Worm (Caenorhabditis elegans) whole organism, young adult: ENCODE data around the gene R01H2.4.

Experiments
- B0035.1 ChIP-seq: sonication (generic microtip); optimal IDR thresholded peaks from 2 replicates; lab custom pipeline; 2016; ENCODE audit warnings: missing genetic modification characterization, mild to moderate bottlenecking, missing compliant biosample characterization, missing genotype, missing genetic modification reagents
- C06A6.2 ChIP-seq: fragments of 200-800 bp; sonication (Bioruptor generic); conservative IDR thresholded peaks from 2 replicates; pipeline ENCODE4 v1.3.6; 2022; ENCODE audit warnings: missing genetic modification characterization, missing compliant biosample characterization
- F33H1.4 ChIP-seq: fragments of 200-800 bp; sonication (Bioruptor generic); IDR thresholded peaks from 2 replicates; pipeline ENCODE4 v1.3.6; 2022; ENCODE audit warnings: missing genetic modification reagents, missing genetic modification characterization, missing compliant biosample characterization
- F55B11.4 ChIP-seq: sonication (generic microtip); optimal IDR thresholded peaks from 2 replicates; lab custom pipeline; 2016; ENCODE audit warnings: missing compliant biosample characterization, missing genetic modification characterization, borderline replicate concordance; ENCODE audit not compliant: insufficient read depth
- F57A8.1 ChIP-seq: fragments of 200-800 bp; sonication (Bioruptor generic); optimal IDR thresholded peaks from 2 replicates; lab custom pipeline; 2018; ENCODE audit warnings: mild to moderate bottlenecking, missing genetic modification characterization, moderate library complexity, missing compliant biosample characterization
- K12H6.12 ChIP-seq: fragments of 200-800 bp; sonication (Bioruptor generic); optimal IDR thresholded peaks from 2 replicates; lab custom pipeline; 2018; ENCODE audit warnings: mild to moderate bottlenecking, missing genetic modification characterization, missing compliant biosample characterization
- Y67H2A.10 ChIP-seq: fragments of 200-800 bp; sonication (Bioruptor generic); conservative IDR thresholded peaks from 2 replicates; pipeline ENCODE4 v1.3.6; 2022; ENCODE audit warnings: missing genetic modification reagents, missing genetic modification characterization, missing compliant biosample characterization
- Y79H2A.3 ChIP-seq: fragments of 200-800 bp; sonication (Bioruptor generic); conservative IDR thresholded peaks from 2 replicates; pipeline ENCODE4 v1.3.6; 2022; ENCODE audit warnings: missing genetic modification reagents, missing genetic modification characterization, missing compliant biosample characterization
- akir-1 ChIP-seq: fragments of 200-800 bp; sonication (Bioruptor generic); optimal IDR thresholded peaks from 2 replicates; lab custom pipeline; 2018; ENCODE audit warnings: mild to moderate bottlenecking, missing genetic modification characterization, moderate library complexity, missing compliant biosample characterization
- ama-1 ChIP-seq, 3 experiments: fragments of 150-350 bp in 1 of 3; sonication (generic microtip) in 2 of 3; optimal IDR thresholded peaks; 2 replicates each; lab custom pipeline; 2014 to 2018; ENCODE audit warnings: missing biosample characterization in 2 of 3, missing genetic modification characterization in 2 of 3, missing genetic modification reagents in 2 of 3
- athp-1 ChIP-seq: sonication (generic microtip); optimal IDR thresholded peaks from 2 replicates; lab custom pipeline; 2017; ENCODE audit warnings: mild to moderate bottlenecking, missing genetic modification characterization, missing compliant biosample characterization
- attf-3 ChIP-seq: fragments of 200-800 bp; sonication (Bioruptor generic); conservative IDR thresholded peaks from 2 replicates; pipeline ENCODE4 v1.3.6; 2022; ENCODE audit warnings: missing genetic modification reagents, missing genetic modification characterization, missing compliant biosample characterization
- attf-6 ChIP-seq: fragments of 200-800 bp; sonication (Bioruptor generic); IDR thresholded peaks from 2 replicates; pipeline ENCODE4 v1.3.6; 2022; ENCODE audit warnings: missing genetic modification reagents, missing genetic modification characterization, missing compliant biosample characterization
- cebp-2 ChIP-seq: fragments of 200-800 bp; sonication (Bioruptor generic); IDR thresholded peaks from 2 replicates; pipeline ENCODE4 v1.3.6; 2022; ENCODE audit warnings: missing genetic modification characterization, missing compliant biosample characterization
- chd-7 ChIP-seq: sonication (generic microtip); optimal IDR thresholded peaks from 2 replicates; lab custom pipeline; 2016; ENCODE audit warnings: mild to moderate bottlenecking, missing genetic modification characterization, moderate library complexity, missing compliant biosample characterization
- die-1 ChIP-seq: sonication (generic microtip); optimal IDR thresholded peaks from 2 replicates; lab custom pipeline; 2016; ENCODE audit warnings: missing genotype, mild to moderate bottlenecking, missing genetic modification characterization, missing compliant biosample characterization
- dpl-1 ChIP-seq: fragments of 150-350 bp; optimal IDR thresholded peaks from 2 replicates; lab custom pipeline; 2014; ENCODE audit warnings: missing biosample characterization, missing genetic modification reagents, missing genetic modification characterization
- efl-1 ChIP-seq: fragments of 150-350 bp; optimal IDR thresholded peaks from 2 replicates; lab custom pipeline; 2014; ENCODE audit warnings: missing biosample characterization, missing genetic modification reagents, missing genetic modification characterization
- egl-18 ChIP-seq: fragments of 200-800 bp; sonication (Bioruptor generic); IDR thresholded peaks from 2 replicates; pipeline ENCODE4 v1.3.6; 2022; ENCODE audit warnings: missing genetic modification reagents, missing genetic modification characterization, missing compliant biosample characterization
- egl-44 ChIP-seq: fragments of 200-800 bp; sonication (Bioruptor generic); IDR thresholded peaks from 2 replicates; pipeline ENCODE4 v1.3.6; 2022; ENCODE audit warnings: missing genetic modification reagents, missing genetic modification characterization, missing compliant biosample characterization
- egrh-3 ChIP-seq: fragments of 200-800 bp; sonication (Bioruptor generic); IDR thresholded peaks from 2 replicates; pipeline ENCODE4 v1.3.6; 2022; ENCODE audit warnings: missing genetic modification reagents, missing genetic modification characterization, missing compliant biosample characterization
- ets-4 ChIP-seq: fragments of 200-800 bp; sonication (Bioruptor generic); optimal IDR thresholded peaks from 2 replicates; lab custom pipeline; 2018; ENCODE audit warnings: mild to moderate bottlenecking, missing genetic modification characterization, missing compliant biosample characterization
- fkh-3 ChIP-seq: sonication (generic microtip); optimal IDR thresholded peaks from 2 replicates; lab custom pipeline; 2016; ENCODE audit warnings: mild to moderate bottlenecking, missing genetic modification characterization, missing compliant biosample characterization
- hmg-1.2 ChIP-seq: fragments of 200-800 bp; sonication (Bioruptor generic); IDR thresholded peaks from 2 replicates; pipeline ENCODE4 v1.3.6; 2022; ENCODE audit warnings: missing genetic modification reagents, missing genetic modification characterization, missing compliant biosample characterization
- hrde-1 ChIP-seq: sonication (generic microtip); optimal IDR thresholded peaks from 2 replicates; lab custom pipeline; 2016; ENCODE audit warnings: missing genetic modification characterization, mild to moderate bottlenecking, missing compliant biosample characterization, moderate library complexity, missing genotype, missing genetic modification reagents, borderline replicate concordance
- hsf-1 ChIP-seq: fragments of 200-800 bp; sonication (Bioruptor generic); IDR thresholded peaks from 2 replicates; pipeline ENCODE4 v1.3.6; 2022; ENCODE audit warnings: missing genetic modification reagents, missing genetic modification characterization, missing compliant biosample characterization
- lsy-27 ChIP-seq: sonication (generic microtip); optimal IDR thresholded peaks from 2 replicates; lab custom pipeline; 2017; ENCODE audit warnings: missing genetic modification characterization, mild to moderate bottlenecking, missing compliant biosample characterization, antibody characterized with exemption, missing genotype, borderline replicate concordance; ENCODE audit not compliant: insufficient read depth
- madf-6 ChIP-seq: fragments of 200-800 bp; sonication (Bioruptor generic); IDR thresholded peaks from 2 replicates; pipeline ENCODE4 v1.3.6; 2022; ENCODE audit warnings: missing genetic modification reagents, missing genetic modification characterization, missing compliant biosample characterization
- nfyb-1 ChIP-seq: fragments of 200-800 bp; sonication (Bioruptor generic); IDR thresholded peaks from 2 replicates; pipeline ENCODE4 v1.3.6; 2022; ENCODE audit warnings: missing genetic modification reagents, missing genetic modification characterization, missing compliant biosample characterization
- nhr-120 ChIP-seq: fragments of 200-800 bp; sonication (Bioruptor generic); IDR thresholded peaks from 2 replicates; pipeline ENCODE4 v1.3.6; 2022; ENCODE audit warnings: missing genetic modification characterization, missing compliant biosample characterization
- nhr-90 ChIP-seq: sonication (generic microtip); optimal IDR thresholded peaks from 2 replicates; lab custom pipeline; 2016; ENCODE audit warnings: missing genotype, mild to moderate bottlenecking, missing genetic modification characterization, missing compliant biosample characterization
- repo-1 ChIP-seq: sonication (generic microtip); optimal IDR thresholded peaks from 2 replicates; lab custom pipeline; 2017; ENCODE audit warnings: mild to moderate bottlenecking, missing genetic modification characterization, missing compliant biosample characterization
- snpc-1.1 ChIP-seq: sonication (generic microtip); optimal IDR thresholded peaks from 2 replicates; lab custom pipeline; 2017; ENCODE audit warnings: missing genetic modification characterization, mild to moderate bottlenecking, missing compliant biosample characterization, antibody characterized with exemption, moderate library complexity, missing genotype, missing genetic modification reagents; ENCODE audit not compliant: insufficient read depth
- snpc-1.3 ChIP-seq: sonication (generic microtip); optimal IDR thresholded peaks from 2 replicates; lab custom pipeline; 2017; ENCODE audit warnings: missing genetic modification characterization, mild to moderate bottlenecking, missing compliant biosample characterization, antibody characterized with exemption, moderate library complexity, missing genotype, missing genetic modification reagents; ENCODE audit not compliant: insufficient read depth
- snpc-4 ChIP-seq, 5 experiments: fragments of 150-350 bp in 1 of 5; sonication (generic microtip) in 4 of 5; optimal IDR thresholded peaks; 2 replicates each; lab custom pipeline; 2014 to 2018; ENCODE audit warnings: missing genetic modification characterization in 5 of 5, missing biosample characterization in 3 of 5, antibody characterized with exemption in 2 of 5, mild to moderate bottlenecking in 2 of 5, missing compliant biosample characterization in 2 of 5, missing genotype in 2 of 5, moderate library complexity in 2 of 5, missing genetic modification reagents in 1 of 5
- somi-1 ChIP-seq: fragments of 200-800 bp; sonication (Bioruptor generic); optimal IDR thresholded peaks from 2 replicates; lab custom pipeline; 2018; ENCODE audit warnings: mild to moderate bottlenecking, missing genetic modification characterization, missing compliant biosample characterization
- tlf-1 ChIP-seq: fragments of 200-800 bp; sonication (Bioruptor generic); optimal IDR thresholded peaks from 2 replicates; lab custom pipeline; 2018; ENCODE audit warnings: mild to moderate bottlenecking, missing genetic modification characterization, missing compliant biosample characterization
- zim-3 ChIP-seq: sonication (generic microtip); optimal IDR thresholded peaks from 2 replicates; lab custom pipeline; 2017; ENCODE audit warnings: mild to moderate bottlenecking, missing genetic modification characterization, moderate library complexity, missing compliant biosample characterization
- ztf-26 ChIP-seq: sonication (generic microtip); optimal IDR thresholded peaks from 2 replicates; lab custom pipeline; 2017; ENCODE audit warnings: missing genetic modification characterization, missing compliant biosample characterization

R01H2.4 gene

ce11 chrIII:7034252-7035223, 29.5 kb downstream of the R01H2.4 start:
- peak; percentile 59 for TF ChIP-seq hmg-1.2
- peak; percentile 30; the same call in 1 of the 2 replicates for TF ChIP-seq madf-6
- TF ChIP-seq tlf-1 (GFP tag; lab: Kevin White, UChicago): no peak
- peak; percentile 5 for TF ChIP-seq dpl-1 (GFP tag; lab: Kevin White, UChicago)
- no peak for TF ChIP-seq C06A6.2 (GFP tag; lab: Robert Waterston, UW)
- peak; percentile 40 for TF ChIP-seq efl-1
- TF ChIP-seq F33H1.4: 0 out of 2 replicates have a peak, but pooled peaks have one; percentile 9

- no peak for TF ChIP-seq efl-1
- TF ChIP-seq nhr-120 (GFP tag; lab: Robert Waterston, UW): no peak
- no peak for TF ChIP-seq attf-6 (GFP tag; lab: Robert Waterston, UW)
- no peak for TF ChIP-seq snpc-1.3 (tag; lab: Kevin White, UChicago)
- no peak for TF ChIP-seq K12H6.12 (tag; lab: Kevin White, UChicago)
- no peak for TF ChIP-seq athp-1 (tag; lab: Kevin White, UChicago)
- TF ChIP-seq somi-1: no peak
- TF ChIP-seq egl-44 (GFP tag; lab: Robert Waterston, UW): no peak
- TF ChIP-seq nhr-90: no peak
- no peak for TF ChIP-seq nfyb-1 (GFP tag; lab: Robert Waterston, UW)
- TF ChIP-seq cebp-2 (GFP tag; lab: Robert Waterston, UW): no peak
- no peak for TF ChIP-seq egrh-3 (GFP tag; lab: Robert Waterston, UW)
- no peak for TF ChIP-seq ztf-26 (tag; lab: Kevin White, UChicago)
- no peak for TF ChIP-seq F33H1.4
- TF ChIP-seq, all 124 proteins: peak for 0
These were observed 32.0 kb downstream of the R01H2.4 start for ce11 chrIII:7032070-7032469.

ce11 chrIII:7030044-7030804, 33.9 kb downstream of the R01H2.4 start:
- TF ChIP-seq hmg-1.2 (peak; percentile 43), hrde-1 (tag; lab: Kevin White, UChicago) (peak; percentile 66), F33H1.4 (no peak), efl-1 (no peak), egrh-3 (GFP tag; lab: Robert Waterston, UW) (no peak), snpc-1.3 (tag; lab: Kevin White, UChicago) (peak; percentile 14), repo-1 (tag; lab: Kevin White, UChicago) (no peak), snpc-4 (GFP tag; optimal IDR thresholded peaks at IDR 0.05; lab: Kevin White, UChicago) (peak; percentile 84), snpc-4 (tag; optimal IDR thresholded peaks at IDR 0.05; lab: Kevin White, UChicago) (peak; percentile 91 to 94 (median 92)), hsf-1 (no peak), ets-4 (no peak), snpc-1.1 (tag; lab: Kevin White, UChicago) (peak; percentile 92), ama-1 (optimal IDR thresholded peaks at IDR 0.05; lab: Kevin White, UChicago) (no peak), ama-1 (GFP tag; optimal IDR thresholded peaks at IDR 0.05; lab: Kevin White, UChicago) (no peak), akir-1 (GFP tag; lab: Kevin White, UChicago) (no peak), B0035.1 (no peak), Y67H2A.10 (GFP tag; lab: Robert Waterston, UW) (no peak), F55B11.4 (tag; lab: Kevin White, UChicago) (no peak), lsy-27 (tag; lab: Kevin White, UChicago) (no peak), zim-3 (tag; lab: Kevin White, UChicago) (peak; percentile 27), attf-6 (GFP tag; lab: Robert Waterston, UW) (no peak), egl-18 (GFP tag; lab: Robert Waterston, UW) (no peak), attf-3 (GFP tag; lab: Robert Waterston, UW) (0 out of 2 replicates have a peak, but pooled peaks have one; percentile 35), nhr-90 (peak; percentile 45), die-1 (peak; percentile 27), chd-7 (tag; lab: Kevin White, UChicago) (no peak), fkh-3 (peak; percentile 11), F57A8.1 (GFP tag; lab: Kevin White, UChicago) (no peak), Y79H2A.3 (no peak)
